Worm (Caenorhabditis elegans) whole organism, L2 larva: ENCODE measurements around the gene T24C4.3.

Experiments used
- Y55F3AM.14 ChIP-seq: fragments of 200-800 bp; sonication (Bioruptor generic); optimal IDR thresholded peaks from 2 replicates; lab custom pipeline; 2018; ENCODE audit warnings: mild to moderate bottlenecking, missing genetic modification characterization, missing compliant biosample characterization
- aly-2 ChIP-seq: fragments of 150-350 bp; optimal IDR thresholded peaks from 2 replicates; lab custom pipeline; 2014; ENCODE audit warnings: missing biosample characterization, missing genetic modification characterization
- ama-1 ChIP-seq: fragments of 150-350 bp; optimal IDR thresholded peaks from 2 replicates; lab custom pipeline; 2018; ENCODE audit warnings: inconsistent platforms
- ceh-16 ChIP-seq: fragments of 150-350 bp; optimal IDR thresholded peaks from 2 replicates; lab custom pipeline; 2014; ENCODE audit warnings: missing biosample characterization, missing genetic modification characterization
- elt-1 ChIP-seq: fragments of 150-350 bp; optimal IDR thresholded peaks from 2 replicates; lab custom pipeline; 2014; ENCODE audit warnings: missing biosample characterization, missing genetic modification characterization
- lin-39 ChIP-seq: fragments of 150-350 bp; optimal IDR thresholded peaks from 2 replicates; lab custom pipeline; 2014; ENCODE audit warnings: missing biosample characterization, missing genetic modification reagents, missing genetic modification characterization
- lsy-2 ChIP-seq, 2 experiments: fragments of 150-350 bp in 1 of 2; sonication (generic microtip) in 1 of 2; optimal IDR thresholded peaks; 2 replicates each; lab custom pipeline; 2014 to 2017; ENCODE audit warnings: missing biosample characterization in 2 of 2, missing genetic modification characterization in 2 of 2
- mdl-1 ChIP-seq, 2 experiments: fragments of 150-350 bp in 1 of 2; sonication (generic microtip) in 1 of 2; optimal IDR thresholded peaks; 2 replicates each; lab custom pipeline; 2017; ENCODE audit warnings: missing biosample characterization in 2 of 2, missing genetic modification characterization in 2 of 2
- nhr-11 ChIP-seq: fragments of 150-350 bp; optimal IDR thresholded peaks from 2 replicates; lab custom pipeline; 2014; ENCODE audit warnings: missing biosample characterization, missing genetic modification characterization
- nhr-23 ChIP-seq: fragments of 150-350 bp; optimal IDR thresholded peaks from 2 replicates; lab custom pipeline; 2014; ENCODE audit warnings: missing biosample characterization, missing genetic modification reagents, missing genetic modification characterization
- nhr-237 ChIP-seq: fragments of 150-350 bp; optimal IDR thresholded peaks from 2 replicates; lab custom pipeline; 2014; ENCODE audit warnings: missing biosample characterization, missing genetic modification characterization
- sem-4 ChIP-seq: fragments of 150-350 bp; optimal IDR thresholded peaks from 2 replicates; lab custom pipeline; 2014; ENCODE audit warnings: missing biosample characterization, missing genetic modification reagents, missing genetic modification characterization
- sma-9 ChIP-seq, 2 experiments: fragments of 150-350 bp in 1 of 2; sonication (generic microtip) in 1 of 2; optimal IDR thresholded peaks; 2 replicates each; lab custom pipeline; 2014 to 2016; ENCODE audit warnings: missing genetic modification characterization in 2 of 2, mild to moderate bottlenecking in 1 of 2, missing biosample characterization in 1 of 2, missing compliant biosample characterization in 1 of 2, missing genetic modification reagents in 1 of 2, moderate library complexity in 1 of 2
- unc-62 ChIP-seq: fragments of 150-350 bp; optimal IDR thresholded peaks from 2 replicates; lab custom pipeline; 2014; ENCODE audit warnings: missing biosample characterization, missing genetic modification reagents, missing genetic modification characterization

ce11 chrIII:844577-844976 lies 27.7 kb downstream of the T24C4.3 start:
- no peak for TF ChIP-seq nhr-237 (tag; lab: Kevin White, UChicago)
- TF ChIP-seq lin-39 = no peak
- TF ChIP-seq mdl-1 (tag; optimal IDR thresholded peaks at IDR 0.05; lab: Kevin White, UChicago) = no peak
- no peak for TF ChIP-seq nhr-23 (tag; lab: Kevin White, UChicago)
- no peak for TF ChIP-seq sma-9 (GFP tag; optimal IDR thresholded peaks at IDR 0.05; lab: Kevin White, UChicago)
- no peak for TF ChIP-seq sma-9 (tag; optimal IDR thresholded peaks at IDR 0.05; lab: Kevin White, UChicago)
- TF ChIP-seq sem-4 = no peak
- no peak for TF ChIP-seq nhr-11 (tag; lab: Kevin White, UChicago)
- TF ChIP-seq aly-2 (tag; lab: Kevin White, UChicago) = no peak
- no peak for TF ChIP-seq unc-62 (GFP tag; lab: Kevin White, UChicago)
- TF ChIP-seq ceh-16 (tag; lab: Kevin White, UChicago) = no peak
- no peak for TF ChIP-seq Y55F3AM.14 (GFP tag; lab: Kevin White, UChicago)
- no peak for TF ChIP-seq lsy-2 (tag; optimal IDR thresholded peaks at IDR 0.05; lab: Kevin White, UChicago)
- TF ChIP-seq ama-1 (lab: Kevin White, UChicago) = no peak
- no peak for TF ChIP-seq elt-1 (tag; lab: Kevin White, UChicago)
